Worm (Caenorhabditis elegans): ENCODE data around the gene mdt-15.

ce11 chrIII:5838159-5839046 lies 4.9 kb upstream of the mdt-15 start:
- TF ChIP-seq snpc-4 (tag; optimal IDR thresholded peaks at IDR 0.05) (no peak), unc-62 (GFP tag; optimal IDR thresholded peaks at IDR 0.05) (no peak), nhr-12 (tag; optimal IDR thresholded peaks at IDR 0.05) (no peak)
